Worm (Caenorhabditis elegans): ENCODE measurements around the gene F15A8.1.

- TF ChIP-seq zag-1 (tag; optimal IDR thresholded peaks at IDR 0.05) (no peak), ama-1 (optimal IDR thresholded peaks at IDR 0.05) (no peak), ZK546.5 (tag; optimal IDR thresholded peaks at IDR 0.05) (no peak)
Measured at ce11 chrX:4444073-4444472, 3.3 kb downstream of the F15A8.1 start.

All from whole organism, L2 larva.